Fruit fly (Drosophila melanogaster) S2 (cell line): Measurements from ENCODE around the gene Rgl.

Experiments
- CG8478 ChIP-seq: fragments of >200 bp; optimal IDR thresholded peaks from 2 replicates; lab custom pipeline; 2018
- CTCF ChIP-seq, 2 experiments: fragments of >200 bp; optimal IDR thresholded peaks; 2 replicates each; lab custom pipeline; 2018

Gene Rgl

DNA sequence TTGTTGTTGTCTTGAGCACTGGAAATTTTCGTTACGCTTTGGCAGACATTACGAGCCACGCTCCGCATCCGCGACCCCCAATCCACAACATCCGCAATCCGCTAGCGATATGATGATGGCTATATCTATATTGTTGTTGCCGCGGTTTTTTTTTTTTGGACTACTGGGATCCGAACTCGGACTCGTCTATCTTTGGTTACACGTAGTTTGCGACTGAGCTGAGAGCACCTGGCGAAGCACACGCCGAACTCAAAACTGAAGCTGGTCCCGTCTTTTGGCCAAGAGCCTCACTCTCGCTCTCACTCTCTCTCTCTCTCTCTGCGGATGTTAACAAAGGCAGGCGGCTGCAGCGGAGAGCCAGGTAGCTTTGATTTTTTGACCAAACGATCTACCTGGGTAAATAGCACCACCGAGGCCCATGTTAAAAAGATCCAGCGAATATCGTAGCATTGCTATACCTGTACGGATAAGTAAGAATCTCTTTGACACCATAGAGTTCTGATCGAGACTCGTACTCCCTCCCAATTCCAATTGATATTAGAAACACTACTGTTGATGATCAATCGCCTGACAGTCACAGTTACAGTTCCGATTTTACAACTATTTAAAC is at the start of gene Rgl:
TSS of gene Rgl (minus strand) at position 219 of the 610 bp plus-strand sequence.
- TF ChIP-seq CTCF (optimal IDR thresholded peaks at IDR 0.05; lab: Kevin White, UChicago) (no peak), CG8478 (lab: Kevin White, UChicago) (no peak)

- TF ChIP-seq CG8478 (lab: Kevin White, UChicago) (no peak), CTCF (optimal IDR thresholded peaks at IDR 0.05; lab: Kevin White, UChicago) (no peak)
Observed at dm6 chr3L:13973377-13974111, 48.4 kb upstream of the Rgl start, which contains the start of the genes CG13738 and Hsc70-1. TSS of gene CG13738 (minus strand) at chr3L:13973477. TSS of gene Hsc70-1 (plus strand) at chr3L:13974061.

dm6 chr3L:13965502-13965843 is 40.3 kb upstream of the Rgl start:
- TF ChIP-seq CG8478 (lab: Kevin White, UChicago) (no peak), CTCF (optimal IDR thresholded peaks at IDR 0.05; lab: Kevin White, UChicago) (no peak)

DNA sequence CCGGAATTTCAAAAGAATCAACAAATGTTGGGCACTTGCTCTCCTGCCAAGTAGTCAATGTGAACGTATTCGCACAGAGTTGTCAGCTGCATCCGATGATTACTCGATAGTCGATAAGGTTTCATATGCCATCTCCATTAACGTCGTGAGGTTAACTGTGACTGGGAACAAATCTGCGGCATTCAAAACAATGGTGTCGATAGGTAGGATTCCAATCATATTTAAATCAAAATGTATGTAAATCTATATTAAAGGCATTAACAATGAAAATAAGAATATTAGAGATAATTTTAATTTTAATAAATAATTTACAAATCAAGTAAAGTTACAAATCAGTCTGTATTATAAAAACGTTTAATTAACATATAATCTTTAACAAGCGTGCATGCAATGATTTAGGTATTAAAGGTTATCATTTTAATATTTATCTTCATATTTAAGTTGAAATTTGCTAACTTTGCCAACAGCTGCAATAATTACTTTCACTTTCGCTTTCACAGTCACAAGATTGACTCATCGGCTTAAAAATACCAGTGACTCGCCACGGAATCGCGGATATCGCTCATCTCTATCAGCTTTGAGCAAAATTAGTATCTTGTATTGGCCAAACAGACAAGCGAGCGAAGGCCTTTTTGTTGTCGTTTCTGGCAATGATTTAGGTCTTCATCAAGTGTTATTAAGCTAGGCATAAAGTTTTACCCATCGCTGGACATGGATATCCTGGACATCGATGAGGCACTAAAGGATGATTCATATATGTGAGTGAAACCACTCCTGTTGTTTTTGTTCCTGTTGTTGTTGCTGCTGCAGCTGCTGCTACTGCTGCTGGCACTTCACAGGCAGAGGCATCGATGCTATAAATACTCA is 39.7 kb upstream of the Rgl start, which contains the start of the genes Meics, Nxf3 and ssp2:
TSS of gene Meics (minus strand) at position 68 of the 867 bp plus-strand sequence.
TSS of gene Nxf3 (plus strand) at position 569 of the 867 bp plus-strand sequence.
TSS of gene ssp2 (plus strand) at position 569 of the 867 bp plus-strand sequence.
- TF ChIP-seq CG8478 (lab: Kevin White, UChicago) (no peak), CTCF (optimal IDR thresholded peaks at IDR 0.05; lab: Kevin White, UChicago) (no peak)

dm6 chr3L:13957789-13958188 is 32.7 kb upstream of the Rgl start:
- no peak for TF ChIP-seq CTCF (optimal IDR thresholded peaks at IDR 0.05; lab: Kevin White, UChicago)
- TF ChIP-seq CG8478 (lab: Kevin White, UChicago) = no peak

- TF ChIP-seq CTCF (optimal IDR thresholded peaks at IDR 0.05; lab: Kevin White, UChicago) = no peak
Observed at dm6 chr3L:13957212-13957668, 32.1 kb upstream of the Rgl start.

- TF ChIP-seq CG8478 (lab: Kevin White, UChicago) (no peak), CTCF (optimal IDR thresholded peaks at IDR 0.05; lab: Kevin White, UChicago) (no peak)
Observed at dm6 chr3L:13956667-13957066, 31.5 kb upstream of the Rgl start.

dm6 chr3L:13952484-13953048 is 27.4 kb upstream of the Rgl start:
- TF ChIP-seq CTCF (optimal IDR thresholded peaks at IDR 0.05; lab: Kevin White, UChicago) (no peak), CG8478 (lab: Kevin White, UChicago) (no peak)

- TF ChIP-seq CG8478 (lab: Kevin White, UChicago) = no peak
- no peak for TF ChIP-seq CTCF (optimal IDR thresholded peaks at IDR 0.05; lab: Kevin White, UChicago)
Observed at dm6 chr3L:13951564-13951963, 26.4 kb upstream of the Rgl start.

DNA sequence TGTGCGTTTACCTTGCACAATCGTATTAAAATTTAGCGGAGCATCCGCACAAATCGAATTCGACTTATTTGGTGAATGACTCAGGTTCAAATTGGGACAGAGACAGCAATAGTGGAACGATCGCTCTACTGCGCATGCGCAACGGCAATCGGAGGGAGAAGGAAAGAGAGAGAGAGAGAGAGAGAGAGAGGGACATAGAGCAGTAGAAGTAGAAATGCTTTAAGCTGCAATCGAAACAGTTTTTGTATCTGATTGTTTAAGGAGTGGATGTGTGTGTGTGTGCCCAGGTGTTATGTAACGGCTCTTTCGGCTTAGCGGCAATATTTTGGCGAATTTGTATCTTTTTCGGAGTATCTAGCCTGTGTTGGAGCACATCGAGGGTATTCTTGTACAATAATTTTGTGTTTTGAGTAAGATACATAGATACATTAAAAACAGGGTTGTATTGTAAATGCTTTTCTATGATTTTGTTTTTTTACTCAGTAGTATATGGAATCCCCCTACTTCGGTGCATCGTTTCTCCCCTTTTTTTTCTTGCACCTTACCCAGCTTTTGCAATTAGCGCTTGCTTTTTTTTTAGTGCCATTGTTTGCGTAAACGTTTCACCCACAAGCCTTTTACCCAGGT is 24.4 kb upstream of the Rgl start:
- no peak for TF ChIP-seq CTCF (optimal IDR thresholded peaks at IDR 0.05; lab: Kevin White, UChicago)
- TF ChIP-seq CG8478 (lab: Kevin White, UChicago) = no peak

DNA sequence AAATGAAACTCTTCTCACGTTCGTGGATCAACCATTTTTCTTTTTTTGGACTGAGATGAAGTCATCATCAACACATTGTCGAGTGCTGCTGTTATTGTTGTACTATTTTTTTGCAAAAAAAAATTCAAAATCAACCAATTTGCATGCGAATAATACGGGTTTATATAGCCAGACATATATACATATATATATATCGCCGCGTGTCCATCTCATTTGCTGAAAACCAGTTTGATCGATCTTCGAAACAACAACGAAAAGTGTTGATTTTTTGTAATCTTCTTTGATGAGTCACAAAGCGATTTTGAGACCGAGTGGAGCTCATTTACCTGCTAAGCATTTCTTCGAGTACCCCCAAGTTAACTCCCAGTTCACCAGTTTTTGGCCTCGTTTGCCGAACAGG is 20.9 kb upstream of the Rgl start:
- TF ChIP-seq CG8478 (lab: Kevin White, UChicago) (no peak), CTCF (optimal IDR thresholded peaks at IDR 0.05; lab: Kevin White, UChicago) (no peak)

- TF ChIP-seq CTCF (optimal IDR thresholded peaks at IDR 0.05; lab: Kevin White, UChicago) = no peak
- no peak for TF ChIP-seq CG8478 (lab: Kevin White, UChicago)
Observed at dm6 chr3L:13939151-13939499, 14.0 kb upstream of the Rgl start, which contains the start of gene CG32137. TSS of gene CG32137 (plus strand) at chr3L:13939250.

dm6 chr3L:13938470-13939150 is 13.5 kb upstream of the Rgl start:
- TF ChIP-seq CTCF (optimal IDR thresholded peaks at IDR 0.05; lab: Kevin White, UChicago) (no peak), CG8478 (lab: Kevin White, UChicago) (no peak)
